Worm (Caenorhabditis elegans) whole organism, early embryonic: ENCODE data around the gene str-260.

Experiments
- F13C5.2 ChIP-seq: sonication (generic microtip); optimal IDR thresholded peaks from 2 replicates; lab custom pipeline; 2017; ENCODE audit warnings: mild to moderate bottlenecking, missing genetic modification characterization, inconsistent platforms, missing compliant biosample characterization
- ama-1 ChIP-seq: fragments of 150-350 bp; optimal IDR thresholded peaks from 2 replicates; lab custom pipeline; 2014

DNA sequence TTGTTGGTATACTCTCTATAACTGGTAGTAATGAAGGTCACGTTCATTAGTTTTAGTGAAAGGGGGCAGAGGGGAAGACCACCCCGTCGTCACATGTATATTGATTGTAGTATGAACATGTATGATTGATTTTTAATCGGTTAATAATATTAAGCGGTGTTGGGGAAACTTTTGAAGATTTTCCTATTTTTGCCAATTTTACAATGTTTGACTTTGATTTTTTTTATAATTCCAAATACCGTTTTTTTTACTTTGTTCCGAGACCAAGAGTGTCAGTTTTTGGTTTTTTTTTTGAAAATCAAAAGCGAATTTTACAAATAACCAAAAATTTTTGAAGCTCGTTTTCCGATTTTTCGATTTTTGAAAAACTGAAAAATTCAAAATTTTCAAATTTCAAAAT, 8.3 kb downstream of the str-260 start, which contains the start of gene nhr-221:
- TF ChIP-seq F13C5.2 (tag; lab: Kevin White, UChicago) (no peak), ama-1 (lab: Kevin White, UChicago) (no peak)
